Worm (Caenorhabditis elegans) whole organism, early embryonic: Measurements from ENCODE around the gene nhr-134.

Experiments used
- B0310.2 ChIP-seq: sonication (generic microtip); optimal IDR thresholded peaks from 2 replicates; lab custom pipeline; 2016; ENCODE audit warnings: mild to moderate bottlenecking, missing genetic modification characterization, missing compliant biosample characterization
- F13C5.2 ChIP-seq: sonication (generic microtip); optimal IDR thresholded peaks from 2 replicates; lab custom pipeline; 2017; ENCODE audit warnings: mild to moderate bottlenecking, missing genetic modification characterization, inconsistent platforms, missing compliant biosample characterization
- aly-1 ChIP-seq: sonication (generic microtip); optimal IDR thresholded peaks from 2 replicates; lab custom pipeline; 2016; ENCODE audit warnings: missing genetic modification characterization, missing compliant biosample characterization
- ama-1 ChIP-seq: fragments of 150-350 bp; optimal IDR thresholded peaks from 2 replicates; lab custom pipeline; 2014
- ceh-13 ChIP-seq: fragments of 200-800 bp; sonication (Bioruptor generic); optimal IDR thresholded peaks from 2 replicates; lab custom pipeline; 2018; ENCODE audit warnings: mild to moderate bottlenecking, missing genetic modification characterization, missing compliant biosample characterization
- ceh-36 ChIP-seq: sonication (generic microtip); optimal IDR thresholded peaks from 2 replicates; lab custom pipeline; 2016; ENCODE audit warnings: missing genetic modification characterization, inconsistent platforms, missing compliant biosample characterization
- ets-7 ChIP-seq: sonication (generic microtip); optimal IDR thresholded peaks from 2 replicates; lab custom pipeline; 2016; ENCODE audit warnings: missing genotype, missing genetic modification characterization, missing compliant biosample characterization
- flt-1 ChIP-seq: fragments of 200-800 bp; sonication (Bioruptor generic); IDR thresholded peaks from 2 replicates; pipeline ENCODE4 v1.3.6; 2022; ENCODE audit warnings: missing genetic modification characterization, missing compliant biosample characterization
- hmbx-1 ChIP-seq: sonication (generic microtip); optimal IDR thresholded peaks from 2 replicates; lab custom pipeline; 2016; ENCODE audit warnings: mild to moderate bottlenecking, missing genetic modification characterization, missing compliant biosample characterization
- hmg-4 ChIP-seq: fragments of 200-800 bp; sonication (Bioruptor generic); optimal IDR thresholded peaks from 2 replicates; lab custom pipeline; 2018; ENCODE audit warnings: mild to moderate bottlenecking, missing genetic modification characterization, missing compliant biosample characterization
- hnd-1 ChIP-seq: sonication (generic microtip); optimal IDR thresholded peaks from 2 replicates; lab custom pipeline; 2016; ENCODE audit warnings: missing genetic modification characterization, missing compliant biosample characterization
- pes-1 ChIP-seq: fragments of 200-800 bp; sonication (Bioruptor generic); IDR thresholded peaks from 2 replicates; pipeline ENCODE4 v1.3.6; 2022; ENCODE audit warnings: missing genetic modification reagents, missing genetic modification characterization, missing compliant biosample characterization
- scrt-1 ChIP-seq: fragments of 200-800 bp; sonication (Bioruptor generic); IDR thresholded peaks from 2 replicates; pipeline ENCODE4 v1.3.6; 2022; ENCODE audit warnings: missing genetic modification characterization, missing compliant biosample characterization
- sea-1 ChIP-seq: fragments of 200-800 bp; sonication (Bioruptor generic); conservative IDR thresholded peaks from 2 replicates; pipeline ENCODE4 v1.3.6; 2022; ENCODE audit warnings: missing genetic modification characterization, missing compliant biosample characterization
- tbx-11 ChIP-seq: fragments of 200-800 bp; sonication (Bioruptor generic); IDR thresholded peaks from 2 replicates; pipeline ENCODE4 v1.3.6; 2022; ENCODE audit warnings: missing genetic modification characterization, missing compliant biosample characterization
- tbx-37 ChIP-seq: fragments of 200-800 bp; sonication (Bioruptor generic); conservative IDR thresholded peaks from 2 replicates; pipeline ENCODE4 v1.3.6; 2022; ENCODE audit warnings: missing genetic modification reagents, missing genetic modification characterization, missing compliant biosample characterization
- tra-4 ChIP-seq: sonication (generic microtip); optimal IDR thresholded peaks from 2 replicates; lab custom pipeline; 2017; ENCODE audit warnings: missing genetic modification characterization, missing compliant biosample characterization

The nhr-134 gene

ce11 chrV:2264925-2265324 lies 33.9 kb downstream of the nhr-134 start:
- TF ChIP-seq tbx-11 (GFP tag; lab: Robert Waterston, UW) = no peak
- no peak for TF ChIP-seq hmbx-1 (tag; lab: Kevin White, UChicago)
- TF ChIP-seq ets-7 = no peak
- TF ChIP-seq sea-1 (GFP tag; lab: Robert Waterston, UW) = no peak
- TF ChIP-seq tbx-37 (GFP tag; lab: Robert Waterston, UW) = no peak
- no peak for TF ChIP-seq hnd-1
- TF ChIP-seq ceh-13 (GFP tag; lab: Kevin White, UChicago) = no peak
- no peak for TF ChIP-seq ceh-36 (tag; lab: Kevin White, UChicago)

- TF ChIP-seq pes-1 (no peak), flt-1 (GFP tag; lab: Robert Waterston, UW) (no peak), ceh-36 (tag; lab: Kevin White, UChicago) (no peak), ceh-13 (GFP tag; lab: Kevin White, UChicago) (no peak), B0310.2 (no peak), hnd-1 (no peak), ets-7 (no peak), scrt-1 (no peak), ama-1 (no peak), tra-4 (no peak), sea-1 (GFP tag; lab: Robert Waterston, UW) (no peak), tbx-37 (GFP tag; lab: Robert Waterston, UW) (no peak), hmg-4 (GFP tag; lab: Kevin White, UChicago) (no peak), tbx-11 (GFP tag; lab: Robert Waterston, UW) (no peak), hmbx-1 (tag; lab: Kevin White, UChicago) (no peak)
These were observed 35.9 kb downstream of the nhr-134 start, which contains the start of gene nhr-275 for ce11 chrV:2266958-2267357. Gene nhr-275, minus strand, starts transcription at chrV:2267058.

ce11 chrV:2271750-2272149 lies 40.7 kb downstream of the nhr-134 start, which contains the start of gene Y5H2A.1:
Gene Y5H2A.1, minus strand, starts transcription at chrV:2271850.
- TF ChIP-seq ets-7 (no peak), flt-1 (GFP tag; lab: Robert Waterston, UW) (no peak), hmbx-1 (tag; lab: Kevin White, UChicago) (no peak), scrt-1 (no peak), tbx-11 (GFP tag; lab: Robert Waterston, UW) (no peak), B0310.2 (no peak), sea-1 (GFP tag; lab: Robert Waterston, UW) (no peak), hmg-4 (GFP tag; lab: Kevin White, UChicago) (no peak), tbx-37 (GFP tag; lab: Robert Waterston, UW) (no peak), ceh-36 (tag; lab: Kevin White, UChicago) (no peak), tra-4 (no peak), F13C5.2 (tag; lab: Kevin White, UChicago) (no peak), ama-1 (no peak), aly-1 (tag; lab: Kevin White, UChicago) (no peak), ceh-13 (GFP tag; lab: Kevin White, UChicago) (no peak), hnd-1 (no peak), pes-1 (no peak)

DNA sequence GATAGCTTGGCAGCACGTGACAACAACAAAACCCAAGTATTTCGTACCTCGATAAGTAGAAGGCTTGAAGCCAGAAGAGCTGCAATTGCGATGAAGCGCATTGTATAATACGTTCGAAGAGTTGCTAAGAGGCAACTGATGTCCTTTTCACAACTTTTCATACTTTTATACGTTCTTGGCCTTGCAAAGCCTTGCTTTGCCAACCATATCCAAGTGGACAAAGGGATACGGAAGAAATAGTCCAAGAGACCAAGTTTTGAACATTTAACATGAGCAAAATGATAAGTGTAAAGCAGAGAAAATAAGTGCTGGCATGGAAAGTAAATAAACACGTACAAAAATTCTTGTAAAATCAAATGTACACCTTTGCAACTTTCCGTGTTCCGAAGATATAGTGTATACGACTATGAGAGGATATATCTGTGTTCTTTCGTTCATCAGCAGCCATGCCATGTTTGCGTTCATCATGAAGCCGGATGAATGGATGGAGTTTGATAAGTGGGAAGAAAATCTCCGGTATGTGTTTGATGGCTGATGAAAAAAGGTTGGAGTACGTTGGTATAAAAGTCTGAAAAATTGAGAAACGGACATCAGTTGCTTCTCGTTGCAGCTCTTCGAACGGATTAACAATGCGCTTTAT lies 43.4 kb downstream of the nhr-134 start, which contains the start of the genes Y5H2A.4 and abu-4:
Y5H2A.4 (minus strand) TSS at position 101 of the 640 bp plus-strand sequence.
abu-4 (plus strand) TSS at position 590 of the 640 bp plus-strand sequence.
- no peak for TF ChIP-seq hmbx-1 (tag; lab: Kevin White, UChicago)
- no peak for TF ChIP-seq B0310.2
- TF ChIP-seq F13C5.2 (tag; lab: Kevin White, UChicago) = no peak
- no peak for TF ChIP-seq flt-1 (GFP tag; lab: Robert Waterston, UW)
- TF ChIP-seq aly-1 (tag; lab: Kevin White, UChicago) = no peak
- TF ChIP-seq ama-1 = no peak
- TF ChIP-seq hmg-4 (GFP tag; lab: Kevin White, UChicago) = no peak
- TF ChIP-seq tbx-11 (GFP tag; lab: Robert Waterston, UW) = no peak
- no peak for TF ChIP-seq sea-1 (GFP tag; lab: Robert Waterston, UW)

- no peak for TF ChIP-seq sea-1 (GFP tag; lab: Robert Waterston, UW)
These were observed 46.2 kb downstream of the nhr-134 start for ce11 chrV:2277260-2277659.

- TF ChIP-seq pes-1 = no peak
These were observed 47.0 kb downstream of the nhr-134 start, which contains the start of gene nhr-59 for ce11 chrV:2278052-2278451. Gene nhr-59, minus strand, starts transcription at chrV:2278265.

DNA sequence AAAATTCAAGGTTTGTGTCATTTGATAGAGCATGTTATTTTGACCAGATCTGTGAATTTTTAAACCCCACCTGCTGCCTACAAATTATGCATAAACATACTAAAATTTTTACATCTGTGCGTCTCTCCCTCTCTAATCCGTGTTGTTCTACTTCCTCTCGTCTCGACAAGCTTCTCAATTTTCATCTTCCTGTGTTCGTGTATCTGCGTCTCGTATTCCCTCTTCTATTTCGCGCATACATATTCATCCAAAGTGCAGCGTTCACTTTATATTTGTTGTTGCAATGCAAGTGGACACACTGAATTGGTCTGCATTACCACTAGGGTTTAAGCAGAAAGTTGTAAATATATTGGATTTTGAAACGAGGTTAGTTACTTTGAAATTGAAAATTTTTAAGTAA lies 47.5 kb downstream of the nhr-134 start, which contains the start of gene fbxa-137:
fbxa-137 (plus strand) TSS at position 274 of the 400 bp plus-strand sequence.
- no peak for TF ChIP-seq tra-4
- no peak for TF ChIP-seq sea-1 (GFP tag; lab: Robert Waterston, UW)
- TF ChIP-seq ceh-36 (tag; lab: Kevin White, UChicago) = no peak
- TF ChIP-seq ets-7 = no peak
- no peak for TF ChIP-seq hmg-4 (GFP tag; lab: Kevin White, UChicago)
- no peak for TF ChIP-seq ama-1
- TF ChIP-seq hmbx-1 (tag; lab: Kevin White, UChicago) = no peak
- no peak for TF ChIP-seq tbx-37 (GFP tag; lab: Robert Waterston, UW)
- TF ChIP-seq F13C5.2 (tag; lab: Kevin White, UChicago) = no peak
- no peak for TF ChIP-seq ceh-13 (GFP tag; lab: Kevin White, UChicago)
- TF ChIP-seq B0310.2 = no peak

DNA sequence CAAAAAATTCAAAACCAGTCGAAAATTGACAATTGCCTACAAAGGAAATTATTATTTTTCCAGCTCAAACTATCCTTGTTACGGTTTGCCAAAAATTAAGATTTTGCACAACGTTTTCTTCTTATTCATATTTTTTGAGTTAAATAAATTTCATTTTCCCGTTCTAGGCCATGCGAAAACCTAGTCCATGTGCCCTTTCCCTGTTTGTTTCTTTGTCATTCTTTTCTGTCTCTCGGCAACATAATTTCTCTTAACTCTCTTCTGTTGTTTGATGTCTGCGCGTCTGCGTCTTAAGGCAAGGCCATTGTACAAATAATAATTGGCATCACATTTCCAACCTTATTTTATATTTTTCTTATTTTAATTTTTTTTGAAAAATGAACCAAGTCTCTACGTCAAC lies 50.5 kb downstream of the nhr-134 start, which contains the start of gene nhr-228:
nhr-228 (plus strand) TSS at position 261 of the 400 bp plus-strand sequence.
- TF ChIP-seq ets-7 (no peak), hnd-1 (no peak), tbx-37 (GFP tag; lab: Robert Waterston, UW) (no peak), ama-1 (no peak), hmg-4 (GFP tag; lab: Kevin White, UChicago) (no peak), tra-4 (no peak), B0310.2 (no peak), sea-1 (GFP tag; lab: Robert Waterston, UW) (no peak), pes-1 (no peak), ceh-13 (GFP tag; lab: Kevin White, UChicago) (no peak), tbx-11 (GFP tag; lab: Robert Waterston, UW) (no peak), F13C5.2 (tag; lab: Kevin White, UChicago) (no peak)
